Worm (Caenorhabditis elegans): ENCODE data around the gene F37C12.18.

F37C12.18 gene

ce11 chrIII:7229687-7230086 lies 34.5 kb upstream of the F37C12.18 start, which contains the start of gene R151.8:
R151.8 (minus strand) TSS chrIII:7229787.
- TF ChIP-seq eor-1 (tag; optimal IDR thresholded peaks at IDR 0.05) = no peak
- TF ChIP-seq ama-1 (optimal IDR thresholded peaks at IDR 0.05) = no peak
- TF ChIP-seq pqm-1 (tag; optimal IDR thresholded peaks at IDR 0.05) = no peak
- no peak for TF ChIP-seq nhr-28 (tag; optimal IDR thresholded peaks at IDR 0.05)

DNA sequence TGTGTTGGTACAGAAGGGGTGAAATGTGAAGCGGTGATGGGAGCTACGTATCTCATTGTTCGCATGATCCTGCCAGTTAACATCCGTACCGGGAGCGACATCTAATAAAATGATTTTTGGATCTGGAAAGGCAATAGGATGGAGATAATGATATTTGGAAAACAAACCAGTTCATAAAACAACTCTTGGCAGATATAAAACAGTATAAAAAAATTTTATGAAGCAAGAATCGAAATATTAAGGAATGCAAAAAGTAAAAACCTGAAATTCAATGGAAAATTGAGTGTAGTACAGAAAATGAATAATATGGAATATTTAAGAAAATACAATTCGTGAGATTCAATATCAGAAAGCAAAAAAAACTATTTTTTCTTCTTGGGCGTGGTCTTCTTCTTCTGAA lies 31.4 kb upstream of the F37C12.18 start, which contains the start of gene hsp-75:
Gene hsp-75, minus strand, starts transcription at position 101 of the 400 bp plus-strand sequence.
- TF ChIP-seq pha-4 (tag; optimal IDR thresholded peaks at IDR 0.05) (no peak), elt-3 (tag; optimal IDR thresholded peaks at IDR 0.05) (no peak), lin-15B (tag; optimal IDR thresholded peaks at IDR 0.05) (no peak), egl-5 (tag; optimal IDR thresholded peaks at IDR 0.05) (no peak), daf-12 (tag; optimal IDR thresholded peaks at IDR 0.05) (no peak), nhr-43 (tag; optimal IDR thresholded peaks at IDR 0.05; ENCODE audit: poor library complexity, severe bottlenecking) (no peak), pqm-1 (tag; optimal IDR thresholded peaks at IDR 0.05) (no peak), elt-2 (tag; optimal IDR thresholded peaks at IDR 0.05) (no peak), nhr-23 (tag; optimal IDR thresholded peaks at IDR 0.05) (no peak), zag-1 (tag; optimal IDR thresholded peaks at IDR 0.05) (no peak), ama-1 (optimal IDR thresholded peaks at IDR 0.05) (no peak), nhr-67 (tag; optimal IDR thresholded peaks at IDR 0.05) (no peak), snpc-4 (tag; optimal IDR thresholded peaks at IDR 0.05) (no peak), ZK546.5 (tag; optimal IDR thresholded peaks at IDR 0.05) (no peak), eor-1 (tag; optimal IDR thresholded peaks at IDR 0.05) (no peak), nhr-25 (tag; optimal IDR thresholded peaks at IDR 0.05) (no peak), skn-1 (tag; optimal IDR thresholded peaks at IDR 0.05) (no peak)

DNA sequence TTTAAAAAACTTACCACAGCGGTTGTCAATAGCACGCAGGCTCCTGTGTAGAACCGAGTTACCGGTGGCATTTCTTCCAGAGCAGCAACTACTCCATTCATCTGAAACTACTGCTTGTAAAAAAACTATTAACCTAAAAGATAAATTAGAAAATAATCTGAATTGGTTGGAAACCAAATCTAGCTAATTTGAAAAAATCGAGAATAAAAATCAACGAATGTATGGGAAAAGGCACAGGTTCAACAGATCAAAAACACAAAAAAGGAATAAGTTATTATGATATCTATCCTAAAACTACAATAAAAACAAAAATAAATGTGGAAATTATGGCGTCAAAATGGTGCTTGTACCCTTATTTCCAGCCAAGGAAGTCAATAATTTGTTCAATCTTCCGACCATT lies 27.8 kb upstream of the F37C12.18 start, which contains the start of gene der-2:
Gene der-2, minus strand, starts transcription at position 101 of the 400 bp plus-strand sequence.
- TF ChIP-seq mml-1 (tag; optimal IDR thresholded peaks at IDR 0.05) = no peak
- no peak for TF ChIP-seq unc-39 (tag; optimal IDR thresholded peaks at IDR 0.05)
- TF ChIP-seq ZK546.5 (tag; optimal IDR thresholded peaks at IDR 0.05) = no peak
- TF ChIP-seq lin-39 (tag; optimal IDR thresholded peaks at IDR 0.05) = no peak
- no peak for TF ChIP-seq nhr-12 (tag; optimal IDR thresholded peaks at IDR 0.05)

DNA sequence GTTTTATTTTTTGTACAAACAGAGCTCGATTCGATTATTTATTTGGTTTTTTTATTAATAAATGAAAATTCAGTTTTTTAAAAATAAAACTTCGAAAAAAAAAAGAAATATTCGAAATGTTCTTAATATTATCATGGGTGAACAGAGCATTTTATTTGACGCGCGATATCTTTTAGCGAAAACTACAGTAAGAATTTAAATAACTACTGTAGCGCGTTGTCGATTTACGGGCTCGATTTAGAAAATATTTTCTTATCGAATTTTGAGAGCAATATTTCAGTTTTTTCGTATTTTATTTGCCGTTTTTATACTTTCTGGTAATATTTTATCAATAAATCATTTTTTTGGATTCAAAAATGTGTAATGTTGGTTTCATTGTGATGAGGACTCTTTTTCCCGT lies 25.9 kb upstream of the F37C12.18 start:
- no peak for TF ChIP-seq nhr-12 (tag; optimal IDR thresholded peaks at IDR 0.05)
- TF ChIP-seq nhr-67 (tag; optimal IDR thresholded peaks at IDR 0.05) = no peak
- no peak for TF ChIP-seq fos-1 (tag; optimal IDR thresholded peaks at IDR 0.05)
- no peak for TF ChIP-seq nhr-237 (tag; optimal IDR thresholded peaks at IDR 0.05)
- no peak for TF ChIP-seq fkh-10 (GFP tag; optimal IDR thresholded peaks at IDR 0.05)
- no peak for TF ChIP-seq nfya-1 (tag; optimal IDR thresholded peaks at IDR 0.05; ENCODE audit: insufficient read depth)
- TF ChIP-seq lsy-12 (tag; optimal IDR thresholded peaks at IDR 0.05) = no peak
- no peak for TF ChIP-seq elt-1 (tag; optimal IDR thresholded peaks at IDR 0.05)
- no peak for TF ChIP-seq unc-39 (tag; optimal IDR thresholded peaks at IDR 0.05)
- no peak for TF ChIP-seq R02D3.7 (tag; optimal IDR thresholded peaks at IDR 0.05)
- TF ChIP-seq pha-4 (tag; optimal IDR thresholded peaks at IDR 0.05) = no peak
- no peak for TF ChIP-seq ztf-4 (tag; optimal IDR thresholded peaks at IDR 0.05)
- TF ChIP-seq ceh-16 (tag; optimal IDR thresholded peaks at IDR 0.05) = no peak
- TF ChIP-seq nhr-43 (tag; optimal IDR thresholded peaks at IDR 0.05; ENCODE audit: poor library complexity, severe bottlenecking) = no peak
- no peak for TF ChIP-seq mdl-1 (tag; optimal IDR thresholded peaks at IDR 0.05)

DNA sequence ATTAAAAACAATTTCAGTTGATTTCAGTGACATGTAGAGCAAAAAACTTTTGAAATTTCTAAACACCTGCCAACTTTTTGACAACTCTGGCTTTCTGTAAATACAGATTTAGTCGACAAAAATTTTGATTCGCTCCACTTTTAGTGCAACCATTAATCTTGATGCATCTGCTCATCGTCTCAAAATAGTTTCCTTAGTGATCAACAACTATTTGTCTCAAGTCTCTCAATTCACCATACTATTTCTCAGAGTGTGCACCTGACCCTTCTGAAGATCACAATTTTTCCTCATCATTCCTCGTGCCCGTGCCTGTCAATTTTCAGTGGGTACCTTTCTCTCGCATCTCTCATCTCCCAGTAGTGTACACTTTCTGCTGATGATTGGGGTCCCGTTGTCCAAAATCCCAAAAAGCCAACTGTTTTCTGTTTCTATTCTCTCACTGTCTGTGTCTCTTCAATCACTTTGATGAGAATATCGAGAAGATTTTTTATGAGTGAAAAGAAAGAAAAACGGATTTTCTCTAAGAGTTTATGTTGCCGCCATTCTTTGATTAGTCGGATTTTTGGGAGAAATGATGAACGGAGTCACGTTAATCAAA lies 21.8 kb upstream of the F37C12.18 start:
- TF ChIP-seq egl-5 (tag; optimal IDR thresholded peaks at IDR 0.05) = peak; percentile 3
- peak; percentile 34 for TF ChIP-seq nfya-1 (tag; optimal IDR thresholded peaks at IDR 0.05; ENCODE audit: insufficient read depth)
- TF ChIP-seq ceh-82 (tag; optimal IDR thresholded peaks at IDR 0.05) = no peak
- TF ChIP-seq nhr-77 (tag; optimal IDR thresholded peaks at IDR 0.05) = no peak
- TF ChIP-seq nhr-28 (tag; optimal IDR thresholded peaks at IDR 0.05) = no peak
- TF ChIP-seq elt-3 (tag; optimal IDR thresholded peaks at IDR 0.05) = no peak
- TF ChIP-seq fkh-2 (tag; optimal IDR thresholded peaks at IDR 0.05) = peak; percentile 33
- TF ChIP-seq snpc-4 (tag; optimal IDR thresholded peaks at IDR 0.05) = no peak
- TF ChIP-seq R02D3.7 (tag; optimal IDR thresholded peaks at IDR 0.05) = no peak
- TF ChIP-seq zag-1 (tag; optimal IDR thresholded peaks at IDR 0.05) = no peak
- no peak for TF ChIP-seq hmg-11 (tag; optimal IDR thresholded peaks at IDR 0.05)
- TF ChIP-seq nhr-25 (tag; optimal IDR thresholded peaks at IDR 0.05) = no peak
- TF ChIP-seq unc-62 (GFP tag; optimal IDR thresholded peaks at IDR 0.05) = peak; percentile 48
- TF ChIP-seq ama-1 (optimal IDR thresholded peaks at IDR 0.05) = no peak
- TF ChIP-seq eor-1 (tag; optimal IDR thresholded peaks at IDR 0.05) = no peak
- TF ChIP-seq fkh-10 (GFP tag; optimal IDR thresholded peaks at IDR 0.05) = no peak
- TF ChIP-seq nhr-11 (tag; optimal IDR thresholded peaks at IDR 0.05) = peak; percentile 12
- TF ChIP-seq lin-15B (tag; optimal IDR thresholded peaks at IDR 0.05) = peak; percentile 38
- no peak for TF ChIP-seq nhr-76 (tag; optimal IDR thresholded peaks at IDR 0.05)

Measured in whole organism, L3 larva.